Fruit fly (Drosophila melanogaster) whole organism, adult: Measurements from ENCODE around the gene CG17292.

Experiments used
- CG12768 ChIP-seq: fragments of 200-800 bp; sonication (Bioruptor generic); optimal IDR thresholded peaks from 2 replicates; lab custom pipeline; 2017; ENCODE audit warnings: missing biosample characterization, missing genetic modification characterization, mild to moderate bottlenecking, moderate library complexity, missing genetic modification reagents
- CG1620 ChIP-seq: fragments of 200-800 bp; sonication (Bioruptor generic); optimal IDR thresholded peaks from 2 replicates; lab custom pipeline; 2016; ENCODE audit warnings: missing biosample characterization, missing genetic modification characterization
- CG33017 ChIP-seq: fragments of 200-800 bp; sonication (Bioruptor generic); optimal IDR thresholded peaks from 2 replicates; lab custom pipeline; 2018; ENCODE audit warnings: missing biosample characterization, mild to moderate bottlenecking, missing genetic modification characterization, moderate library complexity
- Clk ChIP-seq: fragments of 200-800 bp; sonication (Bioruptor generic); optimal IDR thresholded peaks from 2 replicates; lab custom pipeline; 2017; ENCODE audit warnings: missing biosample characterization, missing genetic modification characterization
- Crg-1 ChIP-seq: fragments of 200-800 bp; sonication (Bioruptor generic); optimal IDR thresholded peaks from 2 replicates; lab custom pipeline; 2016; ENCODE audit warnings: missing biosample characterization, missing genetic modification characterization
- kay ChIP-seq: fragments of 200-800 bp; sonication (Bioruptor generic); peaks from one replicate; lab custom pipeline; 2016; ENCODE audit warnings: missing biosample characterization, missing genetic modification characterization, borderline replicate concordance

DNA sequence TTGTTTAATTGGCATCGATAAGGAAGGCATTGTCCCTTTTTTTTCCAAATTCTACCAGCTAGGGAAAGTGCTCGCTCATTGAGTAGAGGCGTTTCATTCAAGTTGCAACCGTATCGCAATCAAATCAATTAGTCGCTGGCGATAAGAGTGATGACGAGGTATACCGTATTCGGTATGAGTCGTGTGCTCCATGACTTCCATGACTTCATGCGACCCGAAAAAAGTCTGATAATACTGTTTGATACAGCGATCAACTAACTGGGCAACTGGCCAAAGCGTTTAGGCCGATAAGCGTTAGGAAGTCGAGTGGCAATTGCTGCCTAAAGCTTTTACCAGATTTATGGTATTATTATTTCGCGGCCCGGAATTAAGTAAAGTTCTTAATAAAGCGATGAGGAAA lies 25.7 kb upstream of the CG17292 start:
- no peak for TF ChIP-seq Crg-1 (GFP tag; lab: Kevin White, UChicago)
- TF ChIP-seq Clk (GFP tag; lab: Kevin White, UChicago): no peak
- TF ChIP-seq CG12768: no peak
- TF ChIP-seq CG1620 (GFP tag; lab: Kevin White, UChicago): no peak
- no peak for TF ChIP-seq CG33017
- TF ChIP-seq kay: no peak
